Worm (Caenorhabditis elegans): ENCODE data around the gene F28B12.6.

DNA sequence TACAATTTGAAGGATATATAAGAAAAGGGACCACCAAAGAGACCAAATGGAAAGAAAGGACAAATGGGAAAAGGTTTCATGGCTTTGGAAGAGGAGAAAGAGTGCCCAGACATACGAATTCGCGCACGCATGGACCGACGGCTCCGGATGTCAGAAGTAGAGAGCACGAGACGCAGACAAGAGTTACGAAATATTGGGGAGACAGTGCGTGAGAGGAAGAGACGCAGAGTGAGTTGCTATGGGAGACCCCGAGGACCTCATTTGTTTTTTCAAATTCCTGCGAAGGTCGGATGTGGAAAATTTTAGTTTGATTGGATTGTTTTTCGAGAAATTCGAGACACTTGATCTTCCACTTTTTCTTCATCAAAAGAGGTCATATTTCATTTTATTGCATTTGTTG is 26.0 kb downstream of the F28B12.6 start:
- peak; percentile 18 for TF ChIP-seq him-1 (tag; optimal IDR thresholded peaks at IDR 0.05)
- no peak for TF ChIP-seq dao-5 (tag; optimal IDR thresholded peaks at IDR 0.05)
